Worm (Caenorhabditis elegans) whole organism, midembryonic: Measurements from ENCODE around the gene ZK930.4.

Source experiments
- T22C8.4 ChIP-seq: fragments of 200-800 bp; sonication (Bioruptor generic); IDR thresholded peaks from 2 replicates; pipeline ENCODE4 v1.3.6; 2022; ENCODE audit warnings: missing genetic modification characterization, missing compliant biosample characterization
- cog-1 ChIP-seq: sonication (generic microtip); optimal IDR thresholded peaks from 2 replicates; lab custom pipeline; 2016; ENCODE audit warnings: missing genetic modification characterization, missing compliant biosample characterization
- flt-1 ChIP-seq: fragments of 200-800 bp; sonication (Bioruptor generic); IDR thresholded peaks from 2 replicates; pipeline ENCODE4 v1.3.6; 2022; ENCODE audit warnings: missing genetic modification characterization, missing compliant biosample characterization
- klf-2 ChIP-seq: fragments of 200-800 bp; sonication (Bioruptor generic); conservative IDR thresholded peaks from 2 replicates; pipeline ENCODE4 v1.3.6; 2022; ENCODE audit warnings: missing genetic modification reagents, missing genetic modification characterization, missing compliant biosample characterization
- med-1 ChIP-seq: sonication (generic microtip); optimal IDR thresholded peaks from 2 replicates; lab custom pipeline; 2017; ENCODE audit warnings: missing genetic modification characterization, mild to moderate bottlenecking, missing compliant biosample characterization, antibody characterized with exemption, missing genetic modification reagents; ENCODE audit not compliant: insufficient read depth
- ref-1 ChIP-seq: fragments of 200-800 bp; sonication (Bioruptor generic); conservative IDR thresholded peaks from 2 replicates; pipeline ENCODE4 v1.3.6; 2022; ENCODE audit warnings: missing genetic modification reagents, missing genetic modification characterization, missing compliant biosample characterization
- tab-1 ChIP-seq: fragments of 200-800 bp; sonication (Bioruptor generic); IDR thresholded peaks from 2 replicates; pipeline ENCODE4 v1.3.6; 2022; ENCODE audit warnings: missing genetic modification characterization, missing compliant biosample characterization
- ztf-23 ChIP-seq: fragments of 200-800 bp; sonication (Bioruptor generic); IDR thresholded peaks from 2 replicates; pipeline ENCODE4 v1.3.6; 2022; ENCODE audit warnings: missing genetic modification reagents, missing genetic modification characterization, missing compliant biosample characterization
- ztf-29 ChIP-seq: fragments of 200-800 bp; sonication (Bioruptor generic); IDR thresholded peaks from 2 replicates; pipeline ENCODE4 v1.3.6; 2022; ENCODE audit warnings: missing genetic modification reagents, missing genetic modification characterization, missing compliant biosample characterization

The ZK930.4 gene

ce11 chrII:11906217-11906616, at the start of gene ZK930.4:
ZK930.4 (plus strand) TSS chrII:11906517.
- TF ChIP-seq klf-2 (GFP tag; lab: Robert Waterston, UW) (no peak), ztf-29 (GFP tag; lab: Robert Waterston, UW) (no peak), flt-1 (GFP tag; lab: Robert Waterston, UW) (no peak), med-1 (no peak), tab-1 (GFP tag; lab: Robert Waterston, UW) (no peak), T22C8.4 (GFP tag; lab: Robert Waterston, UW) (no peak), cog-1 (no peak), ref-1 (GFP tag; lab: Robert Waterston, UW) (no peak), ztf-23 (no peak)

- TF ChIP-seq ref-1 (GFP tag; lab: Robert Waterston, UW) (no peak), cog-1 (no peak), ztf-23 (no peak), flt-1 (GFP tag; lab: Robert Waterston, UW) (no peak), med-1 (no peak), tab-1 (GFP tag; lab: Robert Waterston, UW) (no peak), ztf-29 (GFP tag; lab: Robert Waterston, UW) (no peak), klf-2 (GFP tag; lab: Robert Waterston, UW) (no peak), T22C8.4 (GFP tag; lab: Robert Waterston, UW) (no peak)
These were observed 46.5 kb upstream of the ZK930.4 start for ce11 chrII:11859833-11860232.

ce11 chrII:11860623-11861079, 45.7 kb upstream of the ZK930.4 start, which contains the start of gene K12D12.5:
K12D12.5 (plus strand) TSS chrII:11861029.
- no peak for TF ChIP-seq T22C8.4 (GFP tag; lab: Robert Waterston, UW)
- TF ChIP-seq med-1 = no peak
- no peak for TF ChIP-seq ztf-29 (GFP tag; lab: Robert Waterston, UW)
- TF ChIP-seq flt-1 (GFP tag; lab: Robert Waterston, UW) = no peak
- no peak for TF ChIP-seq ref-1 (GFP tag; lab: Robert Waterston, UW)
- no peak for TF ChIP-seq tab-1 (GFP tag; lab: Robert Waterston, UW)
- TF ChIP-seq ztf-23 = no peak
- no peak for TF ChIP-seq klf-2 (GFP tag; lab: Robert Waterston, UW)
- no peak for TF ChIP-seq cog-1

- TF ChIP-seq flt-1 (GFP tag; lab: Robert Waterston, UW) (no peak), cog-1 (no peak), med-1 (no peak), ztf-29 (GFP tag; lab: Robert Waterston, UW) (no peak), tab-1 (GFP tag; lab: Robert Waterston, UW) (no peak), ref-1 (GFP tag; lab: Robert Waterston, UW) (no peak), T22C8.4 (GFP tag; lab: Robert Waterston, UW) (no peak), klf-2 (GFP tag; lab: Robert Waterston, UW) (no peak), ztf-23 (no peak)
These were observed 40.7 kb upstream of the ZK930.4 start, which contains the start of gene K12D12.4 for ce11 chrII:11865644-11866043. K12D12.4 (minus strand) TSS chrII:11865744.

- TF ChIP-seq tab-1 (GFP tag; lab: Robert Waterston, UW) (no peak), ref-1 (GFP tag; lab: Robert Waterston, UW) (no peak), ztf-23 (no peak), T22C8.4 (GFP tag; lab: Robert Waterston, UW) (no peak), ztf-29 (GFP tag; lab: Robert Waterston, UW) (no peak), klf-2 (GFP tag; lab: Robert Waterston, UW) (no peak), flt-1 (GFP tag; lab: Robert Waterston, UW) (no peak), cog-1 (no peak), med-1 (no peak)
These were observed 38.1 kb upstream of the ZK930.4 start, which contains the start of gene col-84 for ce11 chrII:11868234-11868633. col-84 (plus strand) TSS chrII:11868534.

ce11 chrII:11868893-11869292, 37.4 kb upstream of the ZK930.4 start:
- TF ChIP-seq T22C8.4 (GFP tag; lab: Robert Waterston, UW) (no peak), tab-1 (GFP tag; lab: Robert Waterston, UW) (no peak), klf-2 (GFP tag; lab: Robert Waterston, UW) (no peak), flt-1 (GFP tag; lab: Robert Waterston, UW) (no peak), ztf-23 (no peak), ref-1 (GFP tag; lab: Robert Waterston, UW) (no peak), med-1 (no peak), cog-1 (no peak), ztf-29 (GFP tag; lab: Robert Waterston, UW) (no peak)

ce11 chrII:11874674-11875198, 31.6 kb upstream of the ZK930.4 start, which contains the start of the genes npp-3 and top-2:
npp-3 (minus strand) TSS chrII:11874788.
top-2 (plus strand) TSS chrII:11875148.
- TF ChIP-seq T22C8.4 (GFP tag; lab: Robert Waterston, UW) = no peak
- TF ChIP-seq ztf-29 (GFP tag; lab: Robert Waterston, UW) = peak; percentile 40; the same call in 1 of the 2 replicates
- TF ChIP-seq ztf-23 = no peak
- TF ChIP-seq tab-1 (GFP tag; lab: Robert Waterston, UW) = no peak

ce11 chrII:11879784-11880183, 26.5 kb upstream of the ZK930.4 start:
- TF ChIP-seq cog-1 (no peak), ztf-23 (no peak), klf-2 (GFP tag; lab: Robert Waterston, UW) (no peak), ref-1 (GFP tag; lab: Robert Waterston, UW) (no peak), tab-1 (GFP tag; lab: Robert Waterston, UW) (no peak), T22C8.4 (GFP tag; lab: Robert Waterston, UW) (no peak), flt-1 (GFP tag; lab: Robert Waterston, UW) (no peak), med-1 (no peak), ztf-29 (GFP tag; lab: Robert Waterston, UW) (no peak)

ce11 chrII:11880456-11881353, 25.6 kb upstream of the ZK930.4 start:
- TF ChIP-seq ref-1 (GFP tag; lab: Robert Waterston, UW) (no peak), klf-2 (GFP tag; lab: Robert Waterston, UW) (no peak), ztf-29 (GFP tag; lab: Robert Waterston, UW) (no peak), med-1 (no peak), T22C8.4 (GFP tag; lab: Robert Waterston, UW) (no peak), tab-1 (GFP tag; lab: Robert Waterston, UW) (no peak), flt-1 (GFP tag; lab: Robert Waterston, UW) (no peak), cog-1 (no peak), ztf-23 (no peak)
